Fruit fly (Drosophila melanogaster): ENCODE results near the gene CG5758.

The CG5758 gene

dm6 chr2L:18151134-18151825, 31.5 kb downstream of the CG5758 start:
- TF ChIP-seq CG17806 (tag; optimal IDR thresholded peaks at IDR 0.05) (no peak), Pif1B (GFP tag; optimal IDR thresholded peaks at IDR 0.05) (no peak), CG12605 (GFP tag; IDR thresholded peaks at IDR 0.05) (no peak; the same call in 1 of the 2 replicates), CG9948 (tag; optimal IDR thresholded peaks at IDR 0.05) (peak; percentile 46), CG13204 (GFP tag; optimal IDR thresholded peaks at IDR 0.05) (peak; percentile 88), CG32121 (GFP tag; IDR thresholded peaks at IDR 0.05) (0 out of 2 replicates have a peak, but pooled peaks have one; percentile 22), CG4496 (GFP tag; IDR thresholded peaks at IDR 0.05) (peak; percentile 81), fd96Ca (GFP tag; IDR thresholded peaks at IDR 0.05) (peak; percentile 82), CG8159 (tag; optimal IDR thresholded peaks at IDR 0.05) (peak; percentile 48), Ets98B (GFP tag; IDR thresholded peaks at IDR 0.05) (peak; percentile 81), EcR (GFP tag; optimal IDR thresholded peaks at IDR 0.05) (peak; percentile 70), rn (GFP tag; IDR thresholded peaks at IDR 0.05) (peak; percentile 50; the same call in 1 of the 2 replicates), CG34367 (tag; optimal IDR thresholded peaks at IDR 0.05) (peak; percentile 30), gl (tag; optimal IDR thresholded peaks at IDR 0.05) (peak; percentile 54), CG8301 (tag; optimal IDR thresholded peaks at IDR 0.05) (peak; percentile 39), Snoo (tag; optimal IDR thresholded peaks at IDR 0.05) (peak; percentile 41), D1 (tag; optimal IDR thresholded peaks at IDR 0.05) (no peak), CG10348 (GFP tag; IDR thresholded peaks at IDR 0.05) (0 out of 2 replicates have a peak, but pooled peaks have one; percentile 47), CG14655 (GFP tag; optimal IDR thresholded peaks at IDR 0.05) (peak; percentile 47), CG15710 (tag; optimal IDR thresholded peaks at IDR 0.05) (peak; percentile 46)

dm6 chr2L:18151826-18152138, 32.0 kb downstream of the CG5758 start:
- TF ChIP-seq CG12605 (GFP tag; IDR thresholded peaks at IDR 0.05), result no peak
- no peak for TF ChIP-seq fd96Ca (GFP tag; IDR thresholded peaks at IDR 0.05)
- TF ChIP-seq CG8301 (tag; optimal IDR thresholded peaks at IDR 0.05), result no peak
- no peak for TF ChIP-seq Snoo (tag; optimal IDR thresholded peaks at IDR 0.05)
- no peak for TF ChIP-seq D1 (tag; optimal IDR thresholded peaks at IDR 0.05)
- no peak for TF ChIP-seq gl (tag; optimal IDR thresholded peaks at IDR 0.05)
- TF ChIP-seq CG14655 (GFP tag; optimal IDR thresholded peaks at IDR 0.05), result no peak

dm6 chr2L:18152172-18152639, 32.4 kb downstream of the CG5758 start, which contains the start of gene Socs36E:
Gene Socs36E, minus strand, starts transcription at chr2L:18152417.
- peak; percentile 36; the same call in 1 of the 2 replicates for TF ChIP-seq CG12605 (GFP tag; IDR thresholded peaks at IDR 0.05)
- 0 out of 3 replicates have a peak, but pooled peaks have one; percentile 20 for TF ChIP-seq CG4496 (GFP tag; IDR thresholded peaks at IDR 0.05)
- peak; percentile 1 for TF ChIP-seq CG15710 (tag; optimal IDR thresholded peaks at IDR 0.05)
- peak; percentile 30; the same call in 1 of the 2 replicates for TF ChIP-seq CG32121 (GFP tag; IDR thresholded peaks at IDR 0.05)
- TF ChIP-seq Ets98B (GFP tag; IDR thresholded peaks at IDR 0.05), result peak; percentile 44
- TF ChIP-seq CG17806 (tag; optimal IDR thresholded peaks at IDR 0.05), result no peak

- TF ChIP-seq rn (GFP tag; IDR thresholded peaks at IDR 0.05), result no peak
- peak; percentile 28 for TF ChIP-seq Snoo (tag; optimal IDR thresholded peaks at IDR 0.05)
- peak; percentile 4 for TF ChIP-seq CG34367 (tag; optimal IDR thresholded peaks at IDR 0.05)
- TF ChIP-seq Pif1A (GFP tag; optimal IDR thresholded peaks at IDR 0.05), result no peak
- TF ChIP-seq CG8159 (tag; optimal IDR thresholded peaks at IDR 0.05), result peak; percentile 25
- TF ChIP-seq gl (tag; optimal IDR thresholded peaks at IDR 0.05), result no peak
- no peak for TF ChIP-seq Ets98B (GFP tag; IDR thresholded peaks at IDR 0.05)
- no peak for TF ChIP-seq fd96Ca (GFP tag; IDR thresholded peaks at IDR 0.05)
- TF ChIP-seq CG32121 (GFP tag; IDR thresholded peaks at IDR 0.05), result no peak
- TF ChIP-seq CG12605 (GFP tag; IDR thresholded peaks at IDR 0.05), result no peak
- no peak for TF ChIP-seq CG8301 (tag; optimal IDR thresholded peaks at IDR 0.05)
These were observed 33.3 kb downstream of the CG5758 start, which contains the start of gene CG17681 for dm6 chr2L:18153068-18153467. Gene CG17681, plus strand, starts transcription at chr2L:18153123.

dm6 chr2L:18154551-18154950, 34.8 kb downstream of the CG5758 start, which contains the start of gene CG15155:
Gene CG15155, plus strand, starts transcription at chr2L:18154851.
- no peak for TF ChIP-seq CG4496 (GFP tag; IDR thresholded peaks at IDR 0.05)
- TF ChIP-seq CG32121 (GFP tag; IDR thresholded peaks at IDR 0.05), result no peak
- no peak for TF ChIP-seq CG15710 (tag; optimal IDR thresholded peaks at IDR 0.05)
- no peak for TF ChIP-seq CG14655 (GFP tag; optimal IDR thresholded peaks at IDR 0.05)
- TF ChIP-seq fd96Ca (GFP tag; IDR thresholded peaks at IDR 0.05), result no peak
- TF ChIP-seq CG13204 (GFP tag; optimal IDR thresholded peaks at IDR 0.05), result no peak
- no peak for TF ChIP-seq D1 (tag; optimal IDR thresholded peaks at IDR 0.05)
- no peak for TF ChIP-seq CG10348 (GFP tag; IDR thresholded peaks at IDR 0.05)
- TF ChIP-seq CG17806 (tag; optimal IDR thresholded peaks at IDR 0.05), result no peak
- TF ChIP-seq CG8301 (tag; optimal IDR thresholded peaks at IDR 0.05), result no peak

- TF ChIP-seq fd96Ca (GFP tag; IDR thresholded peaks at IDR 0.05) (no peak), CG32121 (GFP tag; IDR thresholded peaks at IDR 0.05) (no peak), EcR (GFP tag; optimal IDR thresholded peaks at IDR 0.05) (no peak), CG10348 (GFP tag; IDR thresholded peaks at IDR 0.05) (no peak), CG9948 (tag; optimal IDR thresholded peaks at IDR 0.05) (no peak), CG17806 (tag; optimal IDR thresholded peaks at IDR 0.05) (no peak), CG8159 (tag; optimal IDR thresholded peaks at IDR 0.05) (no peak), CG34367 (tag; optimal IDR thresholded peaks at IDR 0.05) (no peak), CG8301 (tag; optimal IDR thresholded peaks at IDR 0.05) (no peak), Ets98B (GFP tag; IDR thresholded peaks at IDR 0.05) (no peak), D1 (tag; optimal IDR thresholded peaks at IDR 0.05) (no peak), gl (tag; optimal IDR thresholded peaks at IDR 0.05) (no peak), Pif1B (GFP tag; optimal IDR thresholded peaks at IDR 0.05) (no peak), rn (GFP tag; IDR thresholded peaks at IDR 0.05) (no peak), CG4496 (GFP tag; IDR thresholded peaks at IDR 0.05) (no peak), Pif1A (GFP tag; optimal IDR thresholded peaks at IDR 0.05) (no peak), CG14655 (GFP tag; optimal IDR thresholded peaks at IDR 0.05) (no peak)
These were observed 36.1 kb downstream of the CG5758 start, which contains the start of gene CG5783 for dm6 chr2L:18155877-18156276. Gene CG5783, plus strand, starts transcription at chr2L:18156043.

Data from whole organism, pupa.